4 fruit fly cellular contexts compared by ENCODE assay signal in the genomic region with DNA sequence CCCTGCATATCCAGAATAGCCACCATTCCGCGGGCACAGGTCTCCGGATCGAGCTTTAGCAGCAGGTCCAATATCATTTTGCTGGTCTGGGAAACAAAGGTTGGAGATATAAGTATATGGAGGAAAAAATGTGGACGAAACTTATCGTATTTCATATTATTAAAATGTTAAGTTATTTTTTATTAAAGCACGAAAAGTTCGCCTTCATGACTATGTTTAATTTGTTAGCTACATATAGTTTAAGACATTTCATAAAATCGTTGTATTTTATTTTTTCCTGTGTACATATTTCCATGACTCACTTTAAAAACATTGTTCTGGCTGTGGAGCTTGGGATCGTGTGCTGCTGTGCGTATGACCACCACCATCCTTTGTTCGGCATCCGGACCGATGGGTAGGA.
TF ChIP-seq lines count a peak whose summit lies in the region.

No protein-coding gene starts in this region.

- no peak for TF ChIP-seq CTCF in whole organism, embryonic (GFP tag; optimal IDR thresholded peaks at IDR 0.05; lab: Kevin White, UChicago)

TF ChIP-seq in whole organism, embryonic, 481 proteins besides CTCF, POLR2A, EP300 and RAD21 (continues in another document):
- TF ChIP-seq emc (GFP tag; optimal IDR thresholded peaks at IDR 0.05; lab: Kevin White, UChicago), result no peak
- peak; percentile 14 for TF ChIP-seq Xbp1 (GFP tag; optimal IDR thresholded peaks at IDR 0.05; lab: Kevin White, UChicago)
- 0 out of 2 replicates have a peak, but pooled peaks have one; percentile 12 for TF ChIP-seq CG31441 (GFP tag; IDR thresholded peaks at IDR 0.05; lab: Robert Waterston, UW)
- peak; percentile 4 for TF ChIP-seq az2 (GFP tag; optimal IDR thresholded peaks at IDR 0.05; lab: Kevin White, UChicago)
- no peak for TF ChIP-seq sim (GFP tag; IDR thresholded peaks at IDR 0.05; lab: Robert Waterston, UW)
- peak; percentile 18 for TF ChIP-seq CG2120 (GFP tag; optimal IDR thresholded peaks at IDR 0.05; lab: Kevin White, UChicago)
- peak; percentile 8 for TF ChIP-seq lbe (GFP tag; optimal IDR thresholded peaks at IDR 0.05; lab: Kevin White, UChicago)
- TF ChIP-seq row (GFP tag; IDR thresholded peaks at IDR 0.05; lab: Robert Waterston, UW), result peak; percentile 15; the same call in 1 of the 3 replicates
- peak; percentile 17 for TF ChIP-seq sd (tag; optimal IDR thresholded peaks at IDR 0.05; lab: Kevin White, UChicago)
- no peak for TF ChIP-seq Nf-YA (GFP tag; IDR thresholded peaks at IDR 0.05; lab: Robert Waterston, UW)
- no peak for TF ChIP-seq crol (GFP tag; IDR thresholded peaks at IDR 0.05; lab: Robert Waterston, UW)
- TF ChIP-seq amos (GFP tag; IDR thresholded peaks at IDR 0.05; lab: Robert Waterston, UW; ENCODE audit: partially characterized antibody), result no peak
- TF ChIP-seq cwo (GFP tag; optimal IDR thresholded peaks at IDR 0.05; lab: Kevin White, UChicago), result no peak
- TF ChIP-seq CG11695 (GFP tag; IDR thresholded peaks at IDR 0.05; lab: Robert Waterston, UW), result 0 out of 3 replicates have a peak, but pooled peaks have one; percentile 33
- TF ChIP-seq pzg (GFP tag; optimal IDR thresholded peaks at IDR 0.05; lab: Kevin White, UChicago), result no peak
- TF ChIP-seq p53 (GFP tag; optimal IDR thresholded peaks at IDR 0.05; lab: Kevin White, UChicago), result no peak
- no peak for TF ChIP-seq pfk (GFP tag; optimal IDR thresholded peaks at IDR 0.05; lab: Kevin White, UChicago)
- peak; percentile 6 for TF ChIP-seq dmrt99B (tag; optimal IDR thresholded peaks at IDR 0.05; lab: Kevin White, UChicago)
- TF ChIP-seq CG14441 (GFP tag; IDR thresholded peaks at IDR 0.05; lab: Robert Waterston, UW), result no peak
- TF ChIP-seq Bgb (GFP tag; IDR thresholded peaks at IDR 0.05; lab: Robert Waterston, UW; ENCODE audit: partially characterized antibody), result no peak
- no peak for TF ChIP-seq CG10654 (GFP tag; optimal IDR thresholded peaks at IDR 0.05; lab: Kevin White, UChicago)

TF ChIP-seq in whole organism, prepupa, 60 proteins besides CTCF, POLR2A, EP300 and RAD21 (continues in another document):
- TF ChIP-seq esn (GFP tag; optimal IDR thresholded peaks at IDR 0.05; lab: Kevin White, UChicago), result peak; percentile 80
- no peak for TF ChIP-seq fd85E (GFP tag; optimal IDR thresholded peaks at IDR 0.05; lab: Kevin White, UChicago)
- TF ChIP-seq Ets96B (tag; optimal IDR thresholded peaks at IDR 0.05; lab: Kevin White, UChicago), result peak; percentile 54
- TF ChIP-seq CG11294 (GFP tag; IDR thresholded peaks at IDR 0.05; lab: Robert Waterston, UW), result no peak
- peak; percentile 15 for TF ChIP-seq CG6854 (GFP tag; optimal IDR thresholded peaks at IDR 0.05; lab: Kevin White, UChicago)
- TF ChIP-seq CG1621 (tag; optimal IDR thresholded peaks at IDR 0.05; lab: Kevin White, UChicago), result peak; percentile 1
- no peak for TF ChIP-seq fkh (GFP tag; optimal IDR thresholded peaks at IDR 0.05; lab: Kevin White, UChicago)
- no peak for TF ChIP-seq dac (GFP tag; optimal IDR thresholded peaks at IDR 0.05; lab: Kevin White, UChicago)
- TF ChIP-seq CG7368 (GFP tag; optimal IDR thresholded peaks at IDR 0.05; lab: Kevin White, UChicago), result peak; percentile 10
- no peak for TF ChIP-seq CG11762 (GFP tag; optimal IDR thresholded peaks at IDR 0.05; lab: Kevin White, UChicago; ENCODE audit: insufficient read depth)
- TF ChIP-seq CG6808 (GFP tag; optimal IDR thresholded peaks at IDR 0.05; lab: Kevin White, UChicago), result peak; percentile 38
- no peak for TF ChIP-seq vri (GFP tag; optimal IDR thresholded peaks at IDR 0.05; lab: Kevin White, UChicago)
- TF ChIP-seq Hr39 (GFP tag; optimal IDR thresholded peaks at IDR 0.05; lab: Kevin White, UChicago), result peak; percentile 34
- TF ChIP-seq lz (GFP tag; optimal IDR thresholded peaks at IDR 0.05; lab: Kevin White, UChicago), result peak; percentile 60
- TF ChIP-seq Sox102F (GFP tag; optimal IDR thresholded peaks at IDR 0.05; lab: Kevin White, UChicago), result peak; percentile 67
- no peak for TF ChIP-seq Hr4 (GFP tag; optimal IDR thresholded peaks at IDR 0.05; lab: Kevin White, UChicago)
- peak; percentile 38 for TF ChIP-seq dsx (GFP tag; optimal IDR thresholded peaks at IDR 0.05; lab: Kevin White, UChicago; ENCODE audit: poor library complexity, severe bottlenecking)
- peak; percentile 59 for TF ChIP-seq OdsH (GFP tag; optimal IDR thresholded peaks at IDR 0.05; lab: Kevin White, UChicago)
- TF ChIP-seq eg (GFP tag; IDR thresholded peaks at IDR 0.05; lab: Robert Waterston, UW), result peak; percentile 48; the same call in 1 of the 3 replicates
- no peak for TF ChIP-seq Gug (GFP tag; IDR thresholded peaks at IDR 0.05; lab: Robert Waterston, UW)
- peak; percentile 77 for TF ChIP-seq topi (GFP tag; optimal IDR thresholded peaks at IDR 0.05; lab: Kevin White, UChicago)
- TF ChIP-seq CG32006 (GFP tag; optimal IDR thresholded peaks at IDR 0.05; lab: Kevin White, UChicago), result no peak

TF ChIP-seq in whole organism, pupa, 21 proteins besides CTCF, POLR2A, EP300 and RAD21:
- peak; percentile 45 for TF ChIP-seq CG34367 (tag; optimal IDR thresholded peaks at IDR 0.05; lab: Kevin White, UChicago)
- peak; percentile 66 for TF ChIP-seq CG8159 (tag; optimal IDR thresholded peaks at IDR 0.05; lab: Kevin White, UChicago)
- TF ChIP-seq CG4496 (GFP tag; IDR thresholded peaks at IDR 0.05; lab: Robert Waterston, UW), result 0 out of 3 replicates have a peak, but pooled peaks have one; percentile 37
- TF ChIP-seq CG14655 (GFP tag; optimal IDR thresholded peaks at IDR 0.05; lab: Kevin White, UChicago), result no peak
- peak; percentile 30 for TF ChIP-seq Snoo (tag; optimal IDR thresholded peaks at IDR 0.05; lab: Kevin White, UChicago)
- no peak for TF ChIP-seq Pif1A (GFP tag; optimal IDR thresholded peaks at IDR 0.05; lab: Kevin White, UChicago)
- no peak for TF ChIP-seq Pif1B (GFP tag; optimal IDR thresholded peaks at IDR 0.05; lab: Kevin White, UChicago)
- TF ChIP-seq CG15710 (tag; optimal IDR thresholded peaks at IDR 0.05; lab: Kevin White, UChicago), result peak; percentile 63
- TF ChIP-seq CG9948 (tag; optimal IDR thresholded peaks at IDR 0.05; lab: Kevin White, UChicago), result peak; percentile 50
- no peak for TF ChIP-seq D1 (tag; optimal IDR thresholded peaks at IDR 0.05; lab: Kevin White, UChicago)
- no peak for TF ChIP-seq CG32121 (GFP tag; IDR thresholded peaks at IDR 0.05; lab: Robert Waterston, UW)
- no peak for TF ChIP-seq CG8301 (tag; optimal IDR thresholded peaks at IDR 0.05; lab: Kevin White, UChicago)
- TF ChIP-seq fd96Ca (GFP tag; IDR thresholded peaks at IDR 0.05; lab: Robert Waterston, UW), result no peak
- TF ChIP-seq CG12605 (GFP tag; IDR thresholded peaks at IDR 0.05; lab: Robert Waterston, UW), result 0 out of 2 replicates have a peak, but pooled peaks have one; percentile 34
- no peak for TF ChIP-seq rn (GFP tag; IDR thresholded peaks at IDR 0.05; lab: Robert Waterston, UW)
- no peak for TF ChIP-seq CG10348 (GFP tag; IDR thresholded peaks at IDR 0.05; lab: Robert Waterston, UW)
- TF ChIP-seq gl (tag; optimal IDR thresholded peaks at IDR 0.05; lab: Kevin White, UChicago), result no peak
- TF ChIP-seq CG17806 (tag; optimal IDR thresholded peaks at IDR 0.05; lab: Kevin White, UChicago), result peak; percentile 58
- TF ChIP-seq CG13204 (GFP tag; optimal IDR thresholded peaks at IDR 0.05; lab: Kevin White, UChicago), result no peak
- TF ChIP-seq EcR (GFP tag; optimal IDR thresholded peaks at IDR 0.05; lab: Kevin White, UChicago), result peak; percentile 30
- TF ChIP-seq Ets98B (GFP tag; IDR thresholded peaks at IDR 0.05; lab: Robert Waterston, UW), result no peak

TF ChIP-seq in whole organism, wandering third instar larva, 38 proteins besides CTCF, POLR2A, EP300 and RAD21:
- TF ChIP-seq HLH106 (tag; optimal IDR thresholded peaks at IDR 0.05; lab: Kevin White, UChicago), result peak; percentile 36
- TF ChIP-seq h (GFP tag; optimal IDR thresholded peaks at IDR 0.05; lab: Kevin White, UChicago), result peak; percentile 51
- peak; percentile 40 for TF ChIP-seq br (GFP tag; optimal IDR thresholded peaks at IDR 0.05; lab: Kevin White, UChicago)
- TF ChIP-seq Myc (optimal IDR thresholded peaks at IDR 0.05; lab: Kevin White, UChicago), result no peak
- peak; percentile 61 for TF ChIP-seq OdsH (GFP tag; optimal IDR thresholded peaks at IDR 0.05; lab: Kevin White, UChicago)
- TF ChIP-seq Jra (GFP tag; optimal IDR thresholded peaks at IDR 0.05; lab: Kevin White, UChicago), result peak; percentile 33
- no peak for TF ChIP-seq N (GFP tag; optimal IDR thresholded peaks at IDR 0.05; lab: Kevin White, UChicago)
- TF ChIP-seq ey (GFP tag; optimal IDR thresholded peaks at IDR 0.05; lab: Kevin White, UChicago), result peak; percentile 37
- TF ChIP-seq CrebA (GFP tag; optimal IDR thresholded peaks at IDR 0.05; lab: Kevin White, UChicago; ENCODE audit: borderline replicate concordance), result no peak
- TF ChIP-seq fru (GFP tag; optimal IDR thresholded peaks at IDR 0.05; lab: Kevin White, UChicago), result peak; percentile 39
- no peak for TF ChIP-seq jim (GFP tag; optimal IDR thresholded peaks at IDR 0.05; lab: Kevin White, UChicago)
- TF ChIP-seq psq (GFP tag; optimal IDR thresholded peaks at IDR 0.05; lab: Kevin White, UChicago), result peak; percentile 44
- no peak for TF ChIP-seq Vsx2 (GFP tag; optimal IDR thresholded peaks at IDR 0.05; lab: Kevin White, UChicago; ENCODE audit: partially characterized antibody)
- TF ChIP-seq rgr (GFP tag; optimal IDR thresholded peaks at IDR 0.05; lab: Kevin White, UChicago), result peak; percentile 58
- TF ChIP-seq sage (GFP tag; optimal IDR thresholded peaks at IDR 0.05; lab: Kevin White, UChicago), result peak; percentile 41
- TF ChIP-seq foxo (GFP tag; optimal IDR thresholded peaks at IDR 0.05; lab: Kevin White, UChicago), result peak in 1 of 2 experiments; percentile 70
